Fruit fly (Drosophila melanogaster) whole organism, prepupa: ENCODE results near the gene CG3655.

Source experiments
- Gug ChIP-seq: fragments of 200-800 bp; sonication (Bioruptor generic); IDR thresholded peaks from 2 replicates; pipeline ENCODE4 v1.3.6; 2022; ENCODE audit warnings: missing biosample characterization, missing genetic modification characterization
- Lpt ChIP-seq: fragments of 200-800 bp; sonication (Bioruptor generic); optimal IDR thresholded peaks from 3 replicates; lab custom pipeline; 2016; ENCODE audit warnings: missing biosample characterization, missing genetic modification characterization
- dac ChIP-seq: fragments of 200-800 bp; sonication (Bioruptor generic); optimal IDR thresholded peaks from 2 replicates; lab custom pipeline; 2017; ENCODE audit warnings: missing biosample characterization, mild to moderate bottlenecking, missing genetic modification characterization
- fkh ChIP-seq: fragments of 200-800 bp; sonication (Bioruptor generic); optimal IDR thresholded peaks from 3 replicates; lab custom pipeline; 2017; ENCODE audit warnings: missing biosample characterization, mild to moderate bottlenecking, missing genetic modification characterization, moderate library complexity

DNA sequence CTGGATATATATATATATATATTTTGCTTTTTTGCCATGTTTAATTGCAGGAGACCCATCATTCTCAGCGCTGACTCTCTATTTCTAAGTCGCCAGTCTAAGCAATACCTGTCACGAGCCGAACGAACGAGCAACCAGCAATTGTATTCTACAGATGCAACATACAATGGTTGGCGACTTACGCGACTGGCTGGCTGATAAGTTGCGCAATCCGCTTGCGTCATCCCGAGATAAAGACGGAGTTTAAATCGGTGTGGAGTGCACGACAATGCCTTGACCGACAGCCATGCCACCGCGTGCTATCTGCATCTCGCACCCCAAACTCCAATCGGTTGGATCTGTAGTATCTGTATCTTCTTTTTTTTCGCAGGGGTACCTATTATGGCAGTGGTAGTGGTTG, 52.3 kb downstream of the CG3655 start:
- no peak for TF ChIP-seq Lpt (GFP tag; lab: Kevin White, UChicago)
- no peak for TF ChIP-seq dac (GFP tag; lab: Kevin White, UChicago)
- no peak for TF ChIP-seq fkh
- no peak for TF ChIP-seq Gug (GFP tag; lab: Robert Waterston, UW)
